Worm (Caenorhabditis elegans): ENCODE data around the gene Y38E10A.14.

DNA sequence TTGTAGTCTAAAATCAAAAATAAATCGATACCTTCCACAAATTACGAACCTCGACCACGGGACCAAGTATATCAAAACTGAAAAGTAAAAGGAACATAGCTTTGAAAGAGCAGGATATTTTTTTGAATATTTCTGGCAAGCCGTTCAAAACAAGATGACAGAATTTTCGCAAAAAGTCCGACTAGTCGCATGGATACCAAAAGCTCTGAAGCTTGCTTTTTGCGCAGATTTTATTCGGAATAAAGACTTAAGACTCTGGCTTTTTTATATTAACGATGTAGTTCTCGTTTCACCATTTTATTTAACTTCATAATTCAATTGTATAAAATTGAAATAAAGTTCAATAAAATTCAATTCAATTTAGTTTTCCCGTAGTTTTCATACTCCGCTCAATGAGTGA is 50.8 kb downstream of the Y38E10A.14 start, which contains the start of gene Y38E10A.2:
- TF ChIP-seq ama-1 (optimal IDR thresholded peaks at IDR 0.05) (no peak), flt-1 (GFP tag; IDR thresholded peaks at IDR 0.05) (no peak), sea-1 (GFP tag; conservative IDR thresholded peaks at IDR 0.05) (no peak), pes-1 (GFP tag; IDR thresholded peaks at IDR 0.05) (no peak), F13C5.2 (tag; optimal IDR thresholded peaks at IDR 0.05) (no peak), tbx-11 (GFP tag; IDR thresholded peaks at IDR 0.05) (no peak), ceh-36 (tag; optimal IDR thresholded peaks at IDR 0.05) (no peak), aly-1 (tag; optimal IDR thresholded peaks at IDR 0.05) (no peak)
